Fruit fly (Drosophila melanogaster): ENCODE measurements around the gene CG1738.

- no peak for TF ChIP-seq CrebA (GFP tag; optimal IDR thresholded peaks at IDR 0.05; ENCODE audit: borderline replicate concordance)
- TF ChIP-seq Abd-B (GFP tag; optimal IDR thresholded peaks at IDR 0.05), result no peak
- TF ChIP-seq Rel (GFP tag; optimal IDR thresholded peaks at IDR 0.05), result no peak
- TF ChIP-seq Rel (tag; optimal IDR thresholded peaks at IDR 0.05), result no peak
- no peak for TF ChIP-seq h (GFP tag; optimal IDR thresholded peaks at IDR 0.05)
- no peak for TF ChIP-seq rgr (GFP tag; optimal IDR thresholded peaks at IDR 0.05)
- TF ChIP-seq Dfd (GFP tag; optimal IDR thresholded peaks at IDR 0.05), result no peak
- no peak for TF ChIP-seq ey (GFP tag; optimal IDR thresholded peaks at IDR 0.05)
- TF ChIP-seq dsf (GFP tag; optimal IDR thresholded peaks at IDR 0.05; ENCODE audit: borderline replicate concordance), result no peak
- no peak for TF ChIP-seq Dif (GFP tag; optimal IDR thresholded peaks at IDR 0.05; ENCODE audit: partially characterized antibody)
- no peak for TF ChIP-seq psq (GFP tag; optimal IDR thresholded peaks at IDR 0.05)
- TF ChIP-seq tai (GFP tag; optimal IDR thresholded peaks at IDR 0.05), result no peak
Measured at dm6 chrX:11369374-11369773, 20.5 kb downstream of the CG1738 start, which contains the start of gene dlg1.
